Worm (Caenorhabditis elegans) whole organism, late embryonic: ENCODE measurements around the gene C34D10.1.

ENCODE experiments used
- C38D4.7 ChIP-seq: fragments of 200-800 bp; sonication (Bioruptor generic); optimal IDR thresholded peaks from 2 replicates; lab custom pipeline; 2018; ENCODE audit warnings: mild to moderate bottlenecking, missing genetic modification characterization, moderate library complexity, missing compliant biosample characterization
- F13H6.1 ChIP-seq: sonication (generic microtip); optimal IDR thresholded peaks from 2 replicates; lab custom pipeline; 2016; ENCODE audit warnings: missing genetic modification characterization, missing compliant biosample characterization
- ceh-48 ChIP-seq: sonication (generic microtip); optimal IDR thresholded peaks from 2 replicates; lab custom pipeline; 2016; ENCODE audit warnings: missing genetic modification characterization, inconsistent platforms, missing compliant biosample characterization
- che-1 ChIP-seq: sonication (generic microtip); optimal IDR thresholded peaks from 2 replicates; lab custom pipeline; 2016; ENCODE audit warnings: mild to moderate bottlenecking, missing genetic modification characterization, missing compliant biosample characterization
- dmd-4 ChIP-seq: sonication (generic microtip); optimal IDR thresholded peaks from 2 replicates; lab custom pipeline; 2016; ENCODE audit warnings: borderline replicate concordance, missing genetic modification characterization, missing compliant biosample characterization
- elt-2 ChIP-seq: sonication (generic microtip); optimal IDR thresholded peaks from 2 replicates; lab custom pipeline; 2016; ENCODE audit warnings: missing genetic modification reagents, missing genetic modification characterization, missing compliant biosample characterization
- nhr-11 ChIP-seq: fragments of 150-350 bp; optimal IDR thresholded peaks from 2 replicates; lab custom pipeline; 2014; ENCODE audit warnings: missing biosample characterization, missing genetic modification characterization
- ttx-3 ChIP-seq: sonication (generic microtip); optimal IDR thresholded peaks from 2 replicates; lab custom pipeline; 2016; ENCODE audit warnings: missing genetic modification reagents, missing genetic modification characterization, missing compliant biosample characterization

DNA sequence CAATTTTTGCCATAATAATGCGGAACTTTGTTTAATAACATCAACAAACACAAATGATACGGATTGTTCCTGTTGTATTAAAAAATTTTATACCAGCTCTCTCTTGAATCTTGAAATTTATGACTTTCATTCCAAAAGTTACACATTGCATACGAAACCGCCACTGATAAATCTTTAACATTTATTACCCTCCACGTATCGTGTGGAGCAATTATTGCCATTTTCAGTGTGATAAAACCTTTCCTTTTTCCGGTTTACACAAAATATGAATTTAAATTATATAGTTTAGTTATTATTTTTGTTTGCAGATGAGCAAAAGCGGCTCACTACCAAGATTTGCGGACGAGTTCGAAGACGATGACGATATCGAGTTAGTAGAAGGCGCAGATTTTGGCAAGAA, 31.5 kb downstream of the C34D10.1 start, which contains the start of gene C18A11.3:
- no peak for TF ChIP-seq C38D4.7 (GFP tag; lab: Kevin White, UChicago)
- TF ChIP-seq ttx-3 (tag; lab: Kevin White, UChicago) = no peak
- no peak for TF ChIP-seq dmd-4 (tag; lab: Kevin White, UChicago)
- no peak for TF ChIP-seq F13H6.1 (tag; lab: Kevin White, UChicago)
- TF ChIP-seq nhr-11 (tag; lab: Kevin White, UChicago) = no peak
- no peak for TF ChIP-seq che-1 (tag; lab: Kevin White, UChicago)
- TF ChIP-seq ceh-48 (tag; lab: Kevin White, UChicago) = no peak
- TF ChIP-seq elt-2 = no peak
